Fruit fly (Drosophila melanogaster) whole organism, embryonic: ENCODE measurements around the gene SkpC.
A peak's percentile ranks its signal among the peaks of the same experiment; 100 is the strongest.

Source experiments
- Ada2b ChIP-seq: fragments of 200-800 bp; sonication (Bioruptor generic); IDR thresholded peaks from 2 replicates; pipeline ENCODE4 v1.3.6; 2022; ENCODE audit warnings: missing biosample characterization, missing genetic modification characterization
- Antp ChIP-seq: fragments of 200-800 bp; sonication (Bioruptor generic); optimal IDR thresholded peaks from 3 replicates; lab custom pipeline; 2016; ENCODE audit warnings: missing biosample characterization, missing genetic modification characterization
- Atf3 ChIP-seq: fragments of 200-800 bp; sonication (Bioruptor generic); optimal IDR thresholded peaks from 3 replicates; lab custom pipeline; 2016; ENCODE audit warnings: missing biosample characterization, missing genetic modification characterization
- BEAF-32 ChIP-seq: fragments of 200-800 bp; sonication (Bioruptor generic); optimal IDR thresholded peaks from 3 replicates; lab custom pipeline; 2017; ENCODE audit warnings: missing biosample characterization, missing genetic modification characterization, mild to moderate bottlenecking, moderate library complexity, missing genetic modification reagents
- CG10321 ChIP-seq: fragments of 200-800 bp; sonication (Bioruptor generic); IDR thresholded peaks from 2 replicates; pipeline ENCODE4 v1.3.6; 2022; ENCODE audit warnings: missing biosample characterization, missing genetic modification characterization
- CG12219 ChIP-seq: fragments of 200-800 bp; sonication (Bioruptor generic); optimal IDR thresholded peaks from 3 replicates; lab custom pipeline; 2018; ENCODE audit warnings: missing biosample characterization, mild to moderate bottlenecking, missing genetic modification characterization
- CG13775 ChIP-seq: fragments of 200-800 bp; sonication (Bioruptor generic); optimal IDR thresholded peaks from 3 replicates; lab custom pipeline; 2017; ENCODE audit warnings: missing biosample characterization, mild to moderate bottlenecking, missing genetic modification characterization
- CG15479 ChIP-seq: fragments of 200-800 bp; sonication (Bioruptor generic); optimal IDR thresholded peaks from 3 replicates; lab custom pipeline; 2019; ENCODE audit warnings: missing biosample characterization, mild to moderate bottlenecking, missing genetic modification characterization, moderate library complexity
- CG2199 ChIP-seq: fragments of 200-800 bp; sonication (Bioruptor generic); IDR thresholded peaks from 3 replicates; pipeline ENCODE4 v1.3.6; 2022; ENCODE audit warnings: missing biosample characterization, missing genetic modification characterization
- CG2202 ChIP-seq: fragments of 200-800 bp; sonication (Bioruptor generic); optimal IDR thresholded peaks from 2 replicates; lab custom pipeline; 2018; ENCODE audit warnings: missing biosample characterization, mild to moderate bottlenecking, missing genetic modification characterization
- CG3407 ChIP-seq: fragments of 200-800 bp; sonication (Bioruptor generic); optimal IDR thresholded peaks from 2 replicates; lab custom pipeline; 2018; ENCODE audit warnings: missing biosample characterization, mild to moderate bottlenecking, missing genetic modification characterization
- CG3847 ChIP-seq: fragments of 200-800 bp; sonication (Bioruptor generic); IDR thresholded peaks from 2 replicates; pipeline ENCODE4 v1.3.6; 2022; ENCODE audit warnings: missing biosample characterization, missing genetic modification characterization
- CG4730 ChIP-seq: fragments of 200-800 bp; sonication (Bioruptor generic); IDR thresholded peaks from 2 replicates; pipeline ENCODE4 v1.3.6; 2022; ENCODE audit warnings: missing biosample characterization, missing genetic modification characterization
- CG6175 ChIP-seq: fragments of 200-800 bp; sonication (Bioruptor generic); IDR thresholded peaks from 3 replicates; pipeline ENCODE4 v1.3.6; 2022; ENCODE audit warnings: missing biosample characterization, missing genetic modification characterization
- CG8388 ChIP-seq: fragments of 200-800 bp; sonication (Bioruptor generic); optimal IDR thresholded peaks from 2 replicates; lab custom pipeline; 2019; ENCODE audit warnings: missing biosample characterization, mild to moderate bottlenecking, missing genetic modification characterization, moderate library complexity
- CG8765 ChIP-seq: fragments of 200-800 bp; sonication (Bioruptor generic); IDR thresholded peaks from 2 replicates; pipeline ENCODE4 v1.3.6; 2022; ENCODE audit warnings: missing biosample characterization, missing genetic modification characterization
- D ChIP-seq, 2 experiments: fragments of 200-800 bp in 1 of 2; fragments of >200 bp in 1 of 2; sonication (Bioruptor generic) in 1 of 2; optimal IDR thresholded peaks; 2 replicates in 1 of 2; 3 replicates in 1 of 2; lab custom pipeline; 2017; ENCODE audit warnings: mild to moderate bottlenecking in 1 of 2, missing biosample characterization in 1 of 2, missing genetic modification characterization in 1 of 2, missing genetic modification reagents in 1 of 2
- Eip74EF ChIP-seq, 2 experiments: fragments of 200-800 bp in 1 of 2; fragments of >200 bp in 1 of 2; sonication (Bioruptor generic) in 1 of 2; optimal IDR thresholded peaks; 2 replicates each; lab custom pipeline; 2017 to 2019; ENCODE audit warnings: missing biosample characterization in 2 of 2, missing genetic modification characterization in 2 of 2, mild to moderate bottlenecking in 1 of 2, moderate library complexity in 1 of 2
- Ets97D ChIP-seq: fragments of 200-800 bp; sonication (Bioruptor generic); optimal IDR thresholded peaks from 3 replicates; lab custom pipeline; 2016; ENCODE audit warnings: missing biosample characterization, missing genetic modification characterization
- Fer3 ChIP-seq: fragments of 200-800 bp; sonication (Bioruptor generic); optimal IDR thresholded peaks from 2 replicates; lab custom pipeline; 2018; ENCODE audit warnings: missing biosample characterization, mild to moderate bottlenecking, missing genetic modification characterization, moderate library complexity
- Gsc ChIP-seq: fragments of 200-800 bp; sonication (Bioruptor generic); IDR thresholded peaks from 2 replicates; pipeline ENCODE4 v1.3.6; 2022; ENCODE audit warnings: missing biosample characterization, missing genetic modification characterization
- HHEX ChIP-seq: fragments of 200-800 bp; sonication (Bioruptor generic); optimal IDR thresholded peaks from 3 replicates; lab custom pipeline; 2017; ENCODE audit warnings: missing biosample characterization, mild to moderate bottlenecking, missing genetic modification characterization, missing genetic modification reagents
- HmgD ChIP-seq: fragments of 200-800 bp; sonication (Bioruptor generic); optimal IDR thresholded peaks from 3 replicates; lab custom pipeline; 2016; ENCODE audit warnings: missing biosample characterization, missing genetic modification characterization
- Hr3 ChIP-seq: fragments of 200-800 bp; sonication (Bioruptor generic); optimal IDR thresholded peaks from 3 replicates; lab custom pipeline; 2016; ENCODE audit warnings: missing biosample characterization, missing genetic modification characterization
- Med ChIP-seq: fragments of 200-800 bp; sonication (Bioruptor generic); peaks from one replicate; lab custom pipeline; 2016; ENCODE audit warnings: missing biosample characterization, missing genetic modification characterization, mild to moderate bottlenecking, inconsistent platforms, moderate library complexity
- Meics ChIP-seq: fragments of 200-800 bp; sonication (Bioruptor generic); optimal IDR thresholded peaks from 2 replicates; lab custom pipeline; 2017; ENCODE audit warnings: missing biosample characterization, mild to moderate bottlenecking, missing genetic modification characterization
- Poxn ChIP-seq: fragments of 200-800 bp; sonication (Bioruptor generic); IDR thresholded peaks from 2 replicates; pipeline ENCODE4 v1.3.6; 2022; ENCODE audit warnings: missing biosample characterization, missing genetic modification characterization
- Sin3A ChIP-seq: fragments of >200 bp; optimal IDR thresholded peaks from 2 replicates; lab custom pipeline; 2018
- Ssrp ChIP-seq: fragments of 200-800 bp; sonication (Bioruptor generic); optimal IDR thresholded peaks from 2 replicates; lab custom pipeline; 2018; ENCODE audit warnings: missing biosample characterization, mild to moderate bottlenecking, missing genetic modification characterization, moderate library complexity
- aop ChIP-seq: fragments of 200-800 bp; sonication (Bioruptor generic); IDR thresholded peaks from 2 replicates; pipeline ENCODE4 v1.3.6; 2022; ENCODE audit warnings: missing biosample characterization, missing genetic modification characterization
- bbx ChIP-seq: fragments of 200-800 bp; sonication (Bioruptor generic); IDR thresholded peaks from 2 replicates; pipeline ENCODE4 v1.3.6; 2022; ENCODE audit warnings: missing biosample characterization, missing genetic modification characterization; ENCODE audit not compliant: partially characterized antibody
- dan ChIP-seq: fragments of 200-800 bp; sonication (Bioruptor generic); IDR thresholded peaks from 2 replicates; pipeline ENCODE4 v1.3.6; 2022; ENCODE audit warnings: missing biosample characterization, missing genetic modification characterization
- dati ChIP-seq: fragments of 200-800 bp; sonication (Bioruptor generic); IDR thresholded peaks from 2 replicates; pipeline ENCODE4 v1.3.6; 2022; ENCODE audit warnings: missing biosample characterization, missing genetic modification characterization
- exex ChIP-seq: fragments of 200-800 bp; sonication (Bioruptor generic); optimal IDR thresholded peaks from 4 replicates; lab custom pipeline; 2018; ENCODE audit warnings: missing biosample characterization, mild to moderate bottlenecking, missing genetic modification characterization, moderate library complexity
- eyg ChIP-seq: fragments of 200-800 bp; sonication (Bioruptor generic); optimal IDR thresholded peaks from 3 replicates; lab custom pipeline; 2016; ENCODE audit warnings: missing biosample characterization, missing genetic modification characterization
- gcm ChIP-seq: fragments of 200-800 bp; sonication (Bioruptor generic); optimal IDR thresholded peaks from 2 replicates; lab custom pipeline; 2019; ENCODE audit warnings: missing biosample characterization, mild to moderate bottlenecking, missing genetic modification characterization, moderate library complexity
- gt ChIP-seq: fragments of 200-800 bp; sonication (Bioruptor generic); IDR thresholded peaks from 2 replicates; pipeline ENCODE4 v1.3.6; 2022; ENCODE audit warnings: missing biosample characterization, missing genetic modification characterization
- h ChIP-seq: fragments of >200 bp; optimal IDR thresholded peaks from 2 replicates; lab custom pipeline; 2017
- lilli ChIP-seq: fragments of 200-800 bp; sonication (Bioruptor generic); optimal IDR thresholded peaks from 3 replicates; lab custom pipeline; 2016; ENCODE audit warnings: missing biosample characterization, missing genetic modification characterization
- nom ChIP-seq: fragments of 200-800 bp; sonication (Bioruptor generic); optimal IDR thresholded peaks from 2 replicates; lab custom pipeline; 2017; ENCODE audit warnings: missing biosample characterization, missing genetic modification characterization, mild to moderate bottlenecking, moderate library complexity, missing genetic modification reagents
- odd ChIP-seq: fragments of 200-800 bp; sonication (Bioruptor generic); optimal IDR thresholded peaks from 2 replicates; lab custom pipeline; 2017; ENCODE audit warnings: missing biosample characterization, mild to moderate bottlenecking, missing genetic modification characterization
- pnt ChIP-seq: fragments of 200-800 bp; sonication (Bioruptor generic); optimal IDR thresholded peaks from 3 replicates; lab custom pipeline; 2016; ENCODE audit warnings: missing biosample characterization, missing genetic modification characterization
- sqz ChIP-seq: fragments of 200-800 bp; sonication (Bioruptor generic); optimal IDR thresholded peaks from 3 replicates; lab custom pipeline; 2018; ENCODE audit warnings: missing biosample characterization, mild to moderate bottlenecking, missing genetic modification characterization
- ssp ChIP-seq: fragments of 200-800 bp; sonication (Bioruptor generic); IDR thresholded peaks from 2 replicates; pipeline ENCODE4 v1.3.6; 2022; ENCODE audit warnings: missing biosample characterization, missing genetic modification characterization
- twi ChIP-seq: fragments of 200-800 bp; optimal IDR thresholded peaks from 2 replicates; lab custom pipeline; 2019; ENCODE audit warnings: missing biosample characterization, mild to moderate bottlenecking, missing genetic modification characterization, moderate library complexity
- unpg ChIP-seq: fragments of 200-800 bp; sonication (Bioruptor generic); optimal IDR thresholded peaks from 3 replicates; lab custom pipeline; 2018; ENCODE audit warnings: missing biosample characterization, mild to moderate bottlenecking, missing genetic modification characterization, moderate library complexity
- zen2 ChIP-seq: fragments of 200-800 bp; sonication (Bioruptor generic); IDR thresholded peaks from 3 replicates; pipeline ENCODE4 v1.3.6; 2022; ENCODE audit warnings: missing biosample characterization, missing genetic modification characterization; ENCODE audit not compliant: partially characterized antibody

The SkpC gene

dm6 chrX:19845557-19846072 lies 29.7 kb downstream of the SkpC start (continued):
- TF ChIP-seq sqz (GFP tag; lab: Kevin White, UChicago): peak; percentile 19
- TF ChIP-seq CG2199 (GFP tag; lab: Robert Waterston, UW): peak; percentile 94
- TF ChIP-seq Med (GFP tag; lab: Kevin White, UChicago): peak; percentile 13

dm6 chrX:19846701-19847383 lies 31.0 kb downstream of the SkpC start:
- peak; percentile 89 for TF ChIP-seq odd (GFP tag; lab: Kevin White, UChicago)
- peak; percentile 95 for TF ChIP-seq Ssrp (tag; lab: Kevin White, UChicago)
- peak; percentile 40; the same call in 1 of the 2 replicates for TF ChIP-seq CG10321
- TF ChIP-seq Meics: peak; percentile 87
- TF ChIP-seq dan: peak; percentile 81
- no peak for TF ChIP-seq Sin3A (lab: Kevin White, UChicago)
- peak; percentile 93 for TF ChIP-seq lilli
- peak; percentile 93 for TF ChIP-seq gt (GFP tag; lab: Robert Waterston, UW)
- peak; percentile 99 for TF ChIP-seq Med (GFP tag; lab: Kevin White, UChicago)
- no peak for TF ChIP-seq h (lab: Kevin White, UChicago)
- peak; percentile 94 for TF ChIP-seq Hr3 (GFP tag; lab: Kevin White, UChicago)
- TF ChIP-seq CG8388 (GFP tag; lab: Kevin White, UChicago): peak; percentile 91
- peak; percentile 85 for TF ChIP-seq nom (GFP tag; lab: Kevin White, UChicago)
- peak; percentile 86 for TF ChIP-seq ssp (GFP tag; lab: Robert Waterston, UW)
- TF ChIP-seq Antp: peak; percentile 97
- peak; percentile 88 for TF ChIP-seq CG3407 (GFP tag; lab: Kevin White, UChicago)
- TF ChIP-seq gcm (GFP tag; lab: Kevin White, UChicago): peak; percentile 94
- peak; percentile 95 for TF ChIP-seq unpg (GFP tag; lab: Kevin White, UChicago)
- TF ChIP-seq CG2202 (tag; lab: Kevin White, UChicago): peak; percentile 91
- TF ChIP-seq aop (GFP tag; lab: Robert Waterston, UW): peak; percentile 85
- TF ChIP-seq Poxn (GFP tag; lab: Robert Waterston, UW): peak; percentile 47; the same call in 1 of the 2 replicates
- TF ChIP-seq pnt: peak; percentile 95
- TF ChIP-seq CG15479: no peak
- TF ChIP-seq CG13775 (GFP tag; lab: Kevin White, UChicago): peak; percentile 89
- peak; percentile 96 for TF ChIP-seq Atf3 (GFP tag; lab: Kevin White, UChicago)
- TF ChIP-seq Gsc: peak; percentile 88
- TF ChIP-seq HmgD (GFP tag; lab: Kevin White, UChicago): peak; percentile 90
- no peak for TF ChIP-seq zen2 (GFP tag; lab: Robert Waterston, UW)
- peak; percentile 2 for TF ChIP-seq BEAF-32 (GFP tag; lab: Kevin White, UChicago)
- TF ChIP-seq D (optimal IDR thresholded peaks at IDR 0.05; lab: Kevin White, UChicago): no peak
- peak; percentile 95 for TF ChIP-seq D (GFP tag; optimal IDR thresholded peaks at IDR 0.05; lab: Kevin White, UChicago)
- peak; percentile 95 for TF ChIP-seq HHEX (GFP tag; lab: Kevin White, UChicago)
- TF ChIP-seq CG4730: peak; percentile 95
- peak; percentile 93 for TF ChIP-seq Ada2b (GFP tag; lab: Robert Waterston, UW)
- TF ChIP-seq Fer3 (tag; lab: Kevin White, UChicago): peak; percentile 91
- peak; percentile 84 for TF ChIP-seq twi (tag; lab: Kevin White, UChicago)
- no peak for TF ChIP-seq bbx (GFP tag; lab: Robert Waterston, UW)
- TF ChIP-seq exex (tag; lab: Kevin White, UChicago): peak; percentile 66
- peak; percentile 74 for TF ChIP-seq Ets97D (GFP tag; lab: Kevin White, UChicago)
- peak; percentile 85 for TF ChIP-seq CG6175
- peak; percentile 85 for TF ChIP-seq dati (GFP tag; lab: Robert Waterston, UW)
- peak; percentile 95 for TF ChIP-seq CG12219
- TF ChIP-seq Eip74EF (GFP tag; optimal IDR thresholded peaks at IDR 0.05; lab: Kevin White, UChicago): peak in 1 of 2 experiments; percentile 87
- TF ChIP-seq CG8765 (GFP tag; lab: Robert Waterston, UW): peak; percentile 81
- TF ChIP-seq CG3847: peak; percentile 94
- peak; percentile 92 for TF ChIP-seq eyg (GFP tag; lab: Kevin White, UChicago)
